Worm (Caenorhabditis elegans): Measurements from ENCODE around the gene F18E3.12.

F18E3.12 gene

ce11 chrV:7386052-7386573, 28.7 kb upstream of the F18E3.12 start, which contains the start of gene srp-6:
srp-6 (minus strand) TSS chrV:7386102.
- TF ChIP-seq K02D7.2 (tag; optimal IDR thresholded peaks at IDR 0.05) (no peak), ceh-34 (tag; optimal IDR thresholded peaks at IDR 0.05) (no peak)

- TF ChIP-seq nhr-11 (tag; optimal IDR thresholded peaks at IDR 0.05), result no peak
- TF ChIP-seq mec-3 (tag; optimal IDR thresholded peaks at IDR 0.05; ENCODE audit: borderline replicate concordance), result no peak
- no peak for TF ChIP-seq ceh-31 (tag; optimal IDR thresholded peaks at IDR 0.05)
- no peak for TF ChIP-seq eyg-1 (tag; optimal IDR thresholded peaks at IDR 0.05)
- TF ChIP-seq ceh-2 (tag; optimal IDR thresholded peaks at IDR 0.05), result no peak
- TF ChIP-seq ceh-34 (tag; optimal IDR thresholded peaks at IDR 0.05), result no peak
- TF ChIP-seq gmeb-2 (tag; optimal IDR thresholded peaks at IDR 0.05), result no peak
- no peak for TF ChIP-seq T23F11.4 (GFP tag; optimal IDR thresholded peaks at IDR 0.05)
- TF ChIP-seq tbx-2 (tag; optimal IDR thresholded peaks at IDR 0.05), result no peak
- no peak for TF ChIP-seq ceh-24 (tag; optimal IDR thresholded peaks at IDR 0.05)
- no peak for TF ChIP-seq C08G9.2 (tag; optimal IDR thresholded peaks at IDR 0.05)
- TF ChIP-seq sox-4 (tag; optimal IDR thresholded peaks at IDR 0.05), result no peak
- no peak for TF ChIP-seq lin-11 (tag; optimal IDR thresholded peaks at IDR 0.05)
- no peak for TF ChIP-seq C38D4.7 (GFP tag; optimal IDR thresholded peaks at IDR 0.05)
Measured at ce11 chrV:7387755-7388154, 27.0 kb upstream of the F18E3.12 start, which contains the start of gene C02H6.3. C02H6.3 (minus strand) TSS chrV:7387855.

ce11 chrV:7389771-7390170, 25.0 kb upstream of the F18E3.12 start, which contains the start of gene C02H6.1:
C02H6.1 (minus strand) TSS chrV:7389871.
- no peak for TF ChIP-seq hlh-30 (tag; optimal IDR thresholded peaks at IDR 0.05; ENCODE audit: insufficient read depth)
- no peak for TF ChIP-seq nhr-232 (tag; optimal IDR thresholded peaks at IDR 0.05)
- no peak for TF ChIP-seq gmeb-2 (tag; optimal IDR thresholded peaks at IDR 0.05)
- no peak for TF ChIP-seq hlh-8 (tag; optimal IDR thresholded peaks at IDR 0.05)
- no peak for TF ChIP-seq npax-4 (tag; optimal IDR thresholded peaks at IDR 0.05)
- no peak for TF ChIP-seq unc-42 (tag; optimal IDR thresholded peaks at IDR 0.05)
- no peak for TF ChIP-seq K02D7.2 (tag; optimal IDR thresholded peaks at IDR 0.05)
- no peak for TF ChIP-seq ref-2 (tag; optimal IDR thresholded peaks at IDR 0.05)
- no peak for TF ChIP-seq hlh-15 (tag; optimal IDR thresholded peaks at IDR 0.05)
- TF ChIP-seq ama-1 (optimal IDR thresholded peaks at IDR 0.05), result no peak
- no peak for TF ChIP-seq dve-1 (tag; optimal IDR thresholded peaks at IDR 0.05)
- no peak for TF ChIP-seq ceh-9 (tag; optimal IDR thresholded peaks at IDR 0.05)

- TF ChIP-seq ref-2 (tag; optimal IDR thresholded peaks at IDR 0.05) (no peak), mec-3 (tag; optimal IDR thresholded peaks at IDR 0.05; ENCODE audit: borderline replicate concordance) (no peak), K09A11.1 (tag; optimal IDR thresholded peaks at IDR 0.05; ENCODE audit: insufficient read depth) (no peak)
Measured at ce11 chrV:7391933-7392332, 22.9 kb upstream of the F18E3.12 start, which contains the start of gene fbxa-105. fbxa-105 (minus strand) TSS chrV:7392029.

- no peak for TF ChIP-seq pha-4 (tag; optimal IDR thresholded peaks at IDR 0.05)
- TF ChIP-seq pag-3 (tag; optimal IDR thresholded peaks at IDR 0.05; ENCODE audit: borderline replicate concordance), result no peak
- no peak for TF ChIP-seq Y22D7AL.16 (tag; optimal IDR thresholded peaks at IDR 0.05)
- TF ChIP-seq C08G9.2 (tag; optimal IDR thresholded peaks at IDR 0.05), result no peak
- TF ChIP-seq K02D7.2 (tag; optimal IDR thresholded peaks at IDR 0.05), result no peak
- no peak for TF ChIP-seq unc-42 (tag; optimal IDR thresholded peaks at IDR 0.05)
- TF ChIP-seq elt-2 (tag; optimal IDR thresholded peaks at IDR 0.05), result no peak
- TF ChIP-seq sox-4 (tag; optimal IDR thresholded peaks at IDR 0.05), result no peak
- TF ChIP-seq nfya-1 (tag; optimal IDR thresholded peaks at IDR 0.05), result no peak
- TF ChIP-seq C38D4.7 (GFP tag; optimal IDR thresholded peaks at IDR 0.05), result no peak
- TF ChIP-seq ceh-6 (GFP tag; optimal IDR thresholded peaks at IDR 0.05), result no peak
Measured at ce11 chrV:7395359-7395758, 19.4 kb upstream of the F18E3.12 start, which contains the start of gene srx-9. srx-9 (minus strand) TSS chrV:7395459.

All from whole organism, late embryonic.